Worm (Caenorhabditis elegans) whole organism, midembryonic: ENCODE measurements around the gene F57B9.1.

Experiments used
- cog-1 ChIP-seq: sonication (generic microtip); optimal IDR thresholded peaks from 2 replicates; lab custom pipeline; 2016; ENCODE audit warnings: missing genetic modification characterization, missing compliant biosample characterization
- flt-1 ChIP-seq: fragments of 200-800 bp; sonication (Bioruptor generic); IDR thresholded peaks from 2 replicates; pipeline ENCODE4 v1.3.6; 2022; ENCODE audit warnings: missing genetic modification characterization, missing compliant biosample characterization
- klf-2 ChIP-seq: fragments of 200-800 bp; sonication (Bioruptor generic); conservative IDR thresholded peaks from 2 replicates; pipeline ENCODE4 v1.3.6; 2022; ENCODE audit warnings: missing genetic modification reagents, missing genetic modification characterization, missing compliant biosample characterization
- med-1 ChIP-seq: sonication (generic microtip); optimal IDR thresholded peaks from 2 replicates; lab custom pipeline; 2017; ENCODE audit warnings: missing genetic modification characterization, mild to moderate bottlenecking, missing compliant biosample characterization, antibody characterized with exemption, missing genetic modification reagents; ENCODE audit not compliant: insufficient read depth
- ref-1 ChIP-seq: fragments of 200-800 bp; sonication (Bioruptor generic); conservative IDR thresholded peaks from 2 replicates; pipeline ENCODE4 v1.3.6; 2022; ENCODE audit warnings: missing genetic modification reagents, missing genetic modification characterization, missing compliant biosample characterization
- tab-1 ChIP-seq: fragments of 200-800 bp; sonication (Bioruptor generic); IDR thresholded peaks from 2 replicates; pipeline ENCODE4 v1.3.6; 2022; ENCODE audit warnings: missing genetic modification characterization, missing compliant biosample characterization
- ztf-23 ChIP-seq: fragments of 200-800 bp; sonication (Bioruptor generic); IDR thresholded peaks from 2 replicates; pipeline ENCODE4 v1.3.6; 2022; ENCODE audit warnings: missing genetic modification reagents, missing genetic modification characterization, missing compliant biosample characterization
- ztf-29 ChIP-seq: fragments of 200-800 bp; sonication (Bioruptor generic); IDR thresholded peaks from 2 replicates; pipeline ENCODE4 v1.3.6; 2022; ENCODE audit warnings: missing genetic modification reagents, missing genetic modification characterization, missing compliant biosample characterization

ce11 chrIII:6991465-6991864 lies 29.6 kb downstream of the F57B9.1 start:
- TF ChIP-seq ztf-23 (GFP tag; lab: Robert Waterston, UW) (no peak), ztf-29 (GFP tag; lab: Robert Waterston, UW) (no peak), flt-1 (no peak), med-1 (GFP tag; lab: Kevin White, UChicago) (no peak), tab-1 (GFP tag; lab: Robert Waterston, UW) (no peak), ref-1 (GFP tag; lab: Robert Waterston, UW) (no peak), klf-2 (no peak), cog-1 (no peak)
